Fruit fly (Drosophila melanogaster) whole organism, embryonic: ENCODE measurements around the gene CG14174.
A peak's percentile ranks its signal among the peaks of the same experiment; 100 is the strongest.

Experiments
- Antp ChIP-seq: fragments of 200-800 bp; sonication (Bioruptor generic); optimal IDR thresholded peaks from 3 replicates; lab custom pipeline; 2016; ENCODE audit warnings: missing biosample characterization, missing genetic modification characterization
- B-H1 ChIP-seq: fragments of 200-800 bp; sonication (Bioruptor generic); IDR thresholded peaks from 3 replicates; pipeline ENCODE4 v1.3.6; 2022; ENCODE audit warnings: missing biosample characterization, missing genetic modification characterization
- CG10366 ChIP-seq: fragments of 200-800 bp; sonication (Bioruptor generic); IDR thresholded peaks from 2 replicates; pipeline ENCODE4 v1.3.6; 2022; ENCODE audit warnings: missing biosample characterization, missing genetic modification characterization
- CG10654 ChIP-seq: fragments of 200-800 bp; sonication (Bioruptor generic); optimal IDR thresholded peaks from 2 replicates; lab custom pipeline; 2016; ENCODE audit warnings: missing biosample characterization, missing genetic modification characterization
- CG11247 ChIP-seq: fragments of 200-800 bp; sonication (Bioruptor generic); IDR thresholded peaks from 2 replicates; pipeline ENCODE4 v1.3.6; 2022; ENCODE audit warnings: missing biosample characterization, missing genetic modification characterization
- CG12942 ChIP-seq: fragments of 200-800 bp; sonication (Bioruptor generic); optimal IDR thresholded peaks from 3 replicates; lab custom pipeline; 2016; ENCODE audit warnings: missing biosample characterization, missing genetic modification characterization
- CG13296 ChIP-seq: fragments of 200-800 bp; sonication (Bioruptor generic); optimal IDR thresholded peaks from 3 replicates; lab custom pipeline; 2018; ENCODE audit warnings: missing biosample characterization, mild to moderate bottlenecking, missing genetic modification characterization
- CG16813 ChIP-seq: fragments of 200-800 bp; sonication (Bioruptor generic); IDR thresholded peaks from 3 replicates; pipeline ENCODE4 v1.3.6; 2022; ENCODE audit warnings: missing biosample characterization, missing genetic modification characterization; ENCODE audit not compliant: partially characterized antibody
- CG17328 ChIP-seq: fragments of 200-800 bp; sonication (Bioruptor generic); IDR thresholded peaks from 2 replicates; pipeline ENCODE4 v1.3.6; 2022; ENCODE audit warnings: missing biosample characterization, missing genetic modification characterization
- CG18476 ChIP-seq: fragments of 200-800 bp; sonication (Bioruptor generic); optimal IDR thresholded peaks from 2 replicates; lab custom pipeline; 2016; ENCODE audit warnings: missing biosample characterization, mild to moderate bottlenecking, missing genetic modification characterization
- CG2202 ChIP-seq: fragments of 200-800 bp; sonication (Bioruptor generic); optimal IDR thresholded peaks from 2 replicates; lab custom pipeline; 2018; ENCODE audit warnings: missing biosample characterization, mild to moderate bottlenecking, missing genetic modification characterization
- CG30020 ChIP-seq: fragments of 200-800 bp; optimal IDR thresholded peaks from 2 replicates; lab custom pipeline; 2019; ENCODE audit warnings: missing biosample characterization, mild to moderate bottlenecking, missing genetic modification characterization, moderate library complexity
- CG30431 ChIP-seq: fragments of 200-800 bp; sonication (Bioruptor generic); optimal IDR thresholded peaks from 2 replicates; lab custom pipeline; 2017; ENCODE audit warnings: missing biosample characterization, missing genetic modification characterization
- CG31388 ChIP-seq: fragments of 200-800 bp; sonication (Bioruptor generic); optimal IDR thresholded peaks from 2 replicates; lab custom pipeline; 2016; ENCODE audit warnings: missing biosample characterization, missing genetic modification characterization
- CG32767 ChIP-seq: fragments of 200-800 bp; sonication (Bioruptor generic); IDR thresholded peaks from 2 replicates; pipeline ENCODE4 v1.3.6; 2022; ENCODE audit warnings: missing biosample characterization, missing genetic modification characterization
- CG3281 ChIP-seq: fragments of 200-800 bp; sonication (Bioruptor generic); optimal IDR thresholded peaks from 3 replicates; lab custom pipeline; 2017; ENCODE audit warnings: missing biosample characterization, mild to moderate bottlenecking, missing genetic modification characterization
- CG33557 ChIP-seq: fragments of 200-800 bp; sonication (Bioruptor generic); optimal IDR thresholded peaks from 2 replicates; lab custom pipeline; 2019; ENCODE audit warnings: missing biosample characterization, mild to moderate bottlenecking, missing genetic modification characterization, moderate library complexity
- CG42726 ChIP-seq: fragments of 200-800 bp; sonication (Bioruptor generic); IDR thresholded peaks from 2 replicates; pipeline ENCODE4 v1.3.6; 2022; ENCODE audit warnings: missing biosample characterization, missing genetic modification characterization; ENCODE audit not compliant: partially characterized antibody
- CG4328 ChIP-seq: fragments of 200-800 bp; sonication (Bioruptor generic); optimal IDR thresholded peaks from 3 replicates; lab custom pipeline; 2017; ENCODE audit warnings: missing biosample characterization, missing genetic modification reagents, missing genetic modification characterization
- CG43689 ChIP-seq: fragments of 200-800 bp; sonication (Bioruptor generic); IDR thresholded peaks from 2 replicates; pipeline ENCODE4 v1.3.6; 2022; ENCODE audit warnings: missing biosample characterization, missing genetic modification characterization
- CG8359 ChIP-seq: fragments of 200-800 bp; sonication (Bioruptor generic); optimal IDR thresholded peaks from 2 replicates; lab custom pipeline; 2017; ENCODE audit warnings: missing biosample characterization, mild to moderate bottlenecking, missing genetic modification characterization, borderline replicate concordance
- CG8924 ChIP-seq: fragments of 200-800 bp; optimal IDR thresholded peaks from 3 replicates; lab custom pipeline; 2019; ENCODE audit warnings: missing biosample characterization, mild to moderate bottlenecking, missing genetic modification characterization, moderate library complexity
- CG9817 ChIP-seq: fragments of 200-800 bp; sonication (Bioruptor generic); optimal IDR thresholded peaks from 2 replicates; lab custom pipeline; 2018; ENCODE audit warnings: missing biosample characterization, mild to moderate bottlenecking, missing genetic modification characterization, moderate library complexity
- D19B ChIP-seq: fragments of 200-800 bp; sonication (Bioruptor generic); optimal IDR thresholded peaks from 2 replicates; lab custom pipeline; 2017; ENCODE audit warnings: missing biosample characterization, mild to moderate bottlenecking, missing genetic modification characterization
- Dll ChIP-seq: fragments of 200-800 bp; sonication (Bioruptor generic); IDR thresholded peaks from 4 replicates; pipeline ENCODE4 v1.3.6; 2022; ENCODE audit warnings: missing biosample characterization, missing genetic modification characterization; ENCODE audit not compliant: partially characterized antibody
- Dref ChIP-seq: fragments of 200-800 bp; sonication (Bioruptor generic); IDR thresholded peaks from 2 replicates; pipeline ENCODE4 v1.3.6; 2022; ENCODE audit warnings: missing biosample characterization, missing genetic modification characterization
- Ets65A ChIP-seq: fragments of 200-800 bp; sonication (Bioruptor generic); peaks from one replicate; lab custom pipeline; 2016; ENCODE audit warnings: missing biosample characterization, missing genetic modification characterization
- Hr78 ChIP-seq, 2 experiments: fragments of 200-800 bp in 1 of 2; fragments of >200 bp in 1 of 2; sonication (Bioruptor generic) in 1 of 2; optimal IDR thresholded peaks; 2 replicates each; lab custom pipeline; 2017 to 2019; ENCODE audit warnings: missing biosample characterization in 2 of 2, missing genetic modification characterization in 2 of 2, mild to moderate bottlenecking in 1 of 2, moderate library complexity in 1 of 2
- Kr ChIP-seq: fragments of 200-800 bp; sonication (Bioruptor generic); optimal IDR thresholded peaks from 2 replicates; lab custom pipeline; 2017; ENCODE audit warnings: missing biosample characterization, mild to moderate bottlenecking, missing genetic modification characterization
- Med ChIP-seq: fragments of 200-800 bp; sonication (Bioruptor generic); peaks from one replicate; lab custom pipeline; 2016; ENCODE audit warnings: missing biosample characterization, missing genetic modification characterization, mild to moderate bottlenecking, inconsistent platforms, moderate library complexity
- Six4 ChIP-seq: fragments of 200-800 bp; sonication (Bioruptor generic); optimal IDR thresholded peaks from 2 replicates; lab custom pipeline; 2016; ENCODE audit warnings: missing biosample characterization, missing genetic modification characterization
- TFAM ChIP-seq: fragments of 200-800 bp; sonication (Bioruptor generic); optimal IDR thresholded peaks from 2 replicates; lab custom pipeline; 2017; ENCODE audit warnings: missing biosample characterization, missing genetic modification characterization, inconsistent platforms
- dmrt11E ChIP-seq: fragments of 200-800 bp; sonication (Bioruptor generic); optimal IDR thresholded peaks from 3 replicates; lab custom pipeline; 2018; ENCODE audit warnings: missing biosample characterization, mild to moderate bottlenecking, missing genetic modification characterization, moderate library complexity
- eve ChIP-seq, 2 experiments: fragments of >200 bp; optimal IDR thresholded peaks; 2 replicates each; lab custom pipeline; 2017; ENCODE audit warnings: missing biosample characterization in 2 of 2, missing genetic modification characterization in 2 of 2
- fd96Cb ChIP-seq: fragments of 200-800 bp; sonication (Bioruptor generic); optimal IDR thresholded peaks from 2 replicates; lab custom pipeline; 2018; ENCODE audit warnings: missing biosample characterization, mild to moderate bottlenecking, missing genetic modification characterization, moderate library complexity
- gro ChIP-seq: fragments of 200-800 bp; sonication (Bioruptor generic); optimal IDR thresholded peaks from 2 replicates; lab custom pipeline; 2016; ENCODE audit warnings: missing biosample characterization, missing genetic modification characterization
- ham ChIP-seq: fragments of 200-800 bp; sonication (Bioruptor generic); IDR thresholded peaks from 2 replicates; pipeline ENCODE4 v1.3.6; 2022; ENCODE audit warnings: missing biosample characterization, missing genetic modification characterization
- inv ChIP-seq: fragments of 200-800 bp; sonication (Bioruptor generic); IDR thresholded peaks from 2 replicates; pipeline ENCODE4 v1.3.6; 2022; ENCODE audit warnings: missing biosample characterization, missing genetic modification characterization; ENCODE audit not compliant: partially characterized antibody
- lilli ChIP-seq: fragments of 200-800 bp; sonication (Bioruptor generic); optimal IDR thresholded peaks from 3 replicates; lab custom pipeline; 2016; ENCODE audit warnings: missing biosample characterization, missing genetic modification characterization
- oc ChIP-seq: fragments of 200-800 bp; sonication (Bioruptor generic); optimal IDR thresholded peaks from 2 replicates; lab custom pipeline; 2018; ENCODE audit warnings: missing biosample characterization, mild to moderate bottlenecking, missing genetic modification characterization, moderate library complexity
- otp ChIP-seq: fragments of 200-800 bp; sonication (Bioruptor generic); IDR thresholded peaks from 3 replicates; pipeline ENCODE4, ENCODE4 v1.3.6; 2022; ENCODE audit warnings: missing biosample characterization, missing genetic modification characterization
- peb ChIP-seq: fragments of 200-800 bp; sonication (Bioruptor generic); IDR thresholded peaks from 2 replicates; pipeline ENCODE4 v1.3.6; 2022; ENCODE audit warnings: missing biosample characterization, missing genetic modification characterization
- pita ChIP-seq: fragments of 200-800 bp; sonication (Bioruptor generic); optimal IDR thresholded peaks from 2 replicates; lab custom pipeline; 2017; ENCODE audit warnings: missing biosample characterization, mild to moderate bottlenecking, missing genetic modification characterization
- row ChIP-seq: fragments of 200-800 bp; sonication (Bioruptor generic); IDR thresholded peaks from 3 replicates; pipeline ENCODE4 v1.3.6; 2022; ENCODE audit warnings: missing biosample characterization, missing genetic modification characterization
- ssp ChIP-seq: fragments of 200-800 bp; sonication (Bioruptor generic); IDR thresholded peaks from 2 replicates; pipeline ENCODE4 v1.3.6; 2022; ENCODE audit warnings: missing biosample characterization, missing genetic modification characterization
- tap ChIP-seq: fragments of 200-800 bp; optimal IDR thresholded peaks from 3 replicates; lab custom pipeline; 2019; ENCODE audit warnings: missing biosample characterization, mild to moderate bottlenecking, missing genetic modification characterization, moderate library complexity
- toy ChIP-seq: fragments of 200-800 bp; sonication (Bioruptor generic); IDR thresholded peaks from 2 replicates; pipeline ENCODE4 v1.3.6; 2022; ENCODE audit warnings: missing biosample characterization, missing genetic modification characterization
- wek ChIP-seq: fragments of 200-800 bp; sonication (Bioruptor generic); optimal IDR thresholded peaks from 3 replicates; lab custom pipeline; 2018; ENCODE audit warnings: missing biosample characterization, mild to moderate bottlenecking, missing genetic modification characterization, moderate library complexity

The CG14174 gene

DNA sequence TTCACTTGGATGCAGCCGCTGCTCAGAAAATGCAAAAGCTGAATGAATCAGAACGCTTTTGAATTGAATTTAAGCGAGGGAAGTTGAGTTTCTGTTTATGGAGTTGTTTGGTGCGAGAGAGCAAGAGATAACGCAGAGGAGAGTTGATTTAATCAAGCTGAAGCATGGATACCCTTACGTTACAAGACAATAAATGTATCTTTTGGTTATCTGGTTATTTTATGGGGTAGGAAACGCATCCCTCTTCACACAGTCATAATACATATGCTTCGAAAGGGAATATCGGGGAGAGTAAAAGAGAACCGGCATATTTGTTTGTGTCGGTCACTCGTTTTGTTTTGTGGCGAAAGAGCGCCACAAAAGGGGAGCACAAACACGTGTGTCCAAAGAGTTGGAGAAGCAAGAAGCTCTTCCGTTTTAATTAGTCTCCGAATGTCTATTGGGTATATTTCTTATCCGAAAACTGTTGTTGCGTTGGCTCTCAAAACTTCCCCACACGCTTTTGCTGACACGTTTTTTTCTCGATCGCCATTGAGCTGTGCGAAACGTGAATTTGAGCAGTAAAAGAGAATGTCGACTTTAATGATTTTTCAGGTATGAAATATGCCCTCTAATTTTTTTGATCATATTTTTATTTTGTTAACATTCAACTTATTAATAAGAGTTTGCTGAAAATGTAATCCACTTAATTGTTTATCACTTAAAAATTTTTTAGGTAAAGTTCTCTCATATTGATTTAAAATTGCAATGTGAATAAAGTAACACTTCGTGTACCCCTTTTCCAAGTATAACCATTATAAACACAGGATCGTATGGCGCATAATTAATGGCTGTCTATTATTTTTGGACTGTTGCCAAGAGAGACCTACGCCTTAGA, 22.2 kb upstream of the CG14174 start, which contains the start of gene Prps (continued):
- TF ChIP-seq CG4328 (GFP tag; lab: Kevin White, UChicago) (peak; percentile 51), D19B (GFP tag; lab: Kevin White, UChicago) (peak; percentile 95), CG2202 (tag; lab: Kevin White, UChicago) (no peak), dmrt11E (no peak), CG17328 (GFP tag; lab: Robert Waterston, UW) (peak; percentile 75), CG10366 (peak; percentile 56; the same call in 1 of the 2 replicates), inv (GFP tag; lab: Robert Waterston, UW) (no peak), Hr78 (GFP tag; optimal IDR thresholded peaks at IDR 0.05; lab: Kevin White, UChicago) (peak in 1 of 2 experiments; percentile 18), otp (GFP tag; lab: Robert Waterston, UW) (peak; percentile 72; the same call in 2 of the 3 replicates), CG32767 (GFP tag; lab: Robert Waterston, UW) (0 out of 2 replicates have a peak, but pooled peaks have one; percentile 39), wek (GFP tag; lab: Kevin White, UChicago) (peak; percentile 42), Med (GFP tag; lab: Kevin White, UChicago) (peak; percentile 97), oc (tag; lab: Kevin White, UChicago) (no peak), pita (GFP tag; lab: Kevin White, UChicago) (no peak), Dref (GFP tag; lab: Robert Waterston, UW) (peak; percentile 24; the same call in 1 of the 2 replicates), Dll (GFP tag; lab: Robert Waterston, UW) (0 out of 4 replicates have a peak, but pooled peaks have one; percentile 30), Kr (GFP tag; lab: Kevin White, UChicago) (no peak), CG43689 (GFP tag; lab: Robert Waterston, UW) (no peak), CG3281 (GFP tag; lab: Kevin White, UChicago) (peak; percentile 77), CG16813 (GFP tag; lab: Robert Waterston, UW) (no peak), CG18476 (peak; percentile 2), Antp (GFP tag; lab: Kevin White, UChicago) (peak; percentile 88), CG30431 (no peak), eve (GFP tag; optimal IDR thresholded peaks at IDR 0.05; lab: Kevin White, UChicago) (no peak), CG11247 (GFP tag; lab: Robert Waterston, UW) (peak; percentile 61), Ets65A (GFP tag; lab: Kevin White, UChicago) (peak; percentile 94), CG8924 (tag; lab: Kevin White, UChicago) (peak; percentile 56), CG12942 (GFP tag; lab: Kevin White, UChicago) (peak; percentile 67), lilli (GFP tag; lab: Kevin White, UChicago) (peak; percentile 81), CG13296 (GFP tag; lab: Kevin White, UChicago) (peak; percentile 79), Six4 (GFP tag; lab: Kevin White, UChicago) (peak; percentile 59), CG33557 (peak; percentile 16), CG31388 (GFP tag; lab: Kevin White, UChicago) (no peak), CG30020 (tag; lab: Kevin White, UChicago) (no peak), fd96Cb (tag; lab: Kevin White, UChicago) (peak; percentile 60), CG42726 (GFP tag; lab: Robert Waterston, UW) (no peak; the same call in 1 of the 2 replicates), B-H1 (GFP tag; lab: Robert Waterston, UW) (peak; percentile 62; the same call in 2 of the 3 replicates), row (peak; percentile 98), ham (GFP tag; lab: Robert Waterston, UW) (peak; percentile 18; the same call in 1 of the 2 replicates), gro (peak; percentile 87), CG8359 (GFP tag; lab: Kevin White, UChicago) (no peak), tap (tag; lab: Kevin White, UChicago) (peak; percentile 76), TFAM (GFP tag; lab: Kevin White, UChicago) (no peak), ssp (peak; percentile 52), peb (GFP tag; lab: Robert Waterston, UW) (peak; percentile 66), toy (GFP tag; lab: Robert Waterston, UW) (peak; percentile 66), CG9817 (peak; percentile 52), CG10654 (GFP tag; lab: Kevin White, UChicago) (peak; percentile 75)
